Fruit fly (Drosophila melanogaster) whole organism, adult: ENCODE data around the gene Sms.

Experiments used
- CG11617 ChIP-seq: fragments of 200-800 bp; sonication (Bioruptor generic); optimal IDR thresholded peaks from 2 replicates; lab custom pipeline; 2017; ENCODE audit warnings: mild to moderate bottlenecking, missing biosample characterization, missing genetic modification reagents, missing genetic modification characterization
- CG12768 ChIP-seq: fragments of 200-800 bp; sonication (Bioruptor generic); optimal IDR thresholded peaks from 2 replicates; lab custom pipeline; 2017; ENCODE audit warnings: missing biosample characterization, missing genetic modification characterization, mild to moderate bottlenecking, moderate library complexity, missing genetic modification reagents
- CG14711 ChIP-seq: fragments of 200-800 bp; sonication (Bioruptor generic); optimal IDR thresholded peaks from 2 replicates; lab custom pipeline; 2018; ENCODE audit warnings: missing biosample characterization, mild to moderate bottlenecking, missing genetic modification characterization, moderate library complexity
- CG1620 ChIP-seq: fragments of 200-800 bp; sonication (Bioruptor generic); optimal IDR thresholded peaks from 2 replicates; lab custom pipeline; 2016; ENCODE audit warnings: missing biosample characterization, missing genetic modification characterization
- CG33017 ChIP-seq: fragments of 200-800 bp; sonication (Bioruptor generic); optimal IDR thresholded peaks from 2 replicates; lab custom pipeline; 2018; ENCODE audit warnings: missing biosample characterization, mild to moderate bottlenecking, missing genetic modification characterization, moderate library complexity
- CG5204 ChIP-seq: fragments of 200-800 bp; sonication (Bioruptor generic); optimal IDR thresholded peaks from 2 replicates; lab custom pipeline; 2016; ENCODE audit warnings: missing biosample characterization, missing genetic modification characterization
- CG7045 ChIP-seq: fragments of 200-800 bp; sonication (Bioruptor generic); optimal IDR thresholded peaks from 2 replicates; lab custom pipeline; 2017; ENCODE audit warnings: missing biosample characterization, mild to moderate bottlenecking, missing genetic modification characterization
- CG7101 ChIP-seq: fragments of 200-800 bp; sonication (Bioruptor generic); optimal IDR thresholded peaks from 2 replicates; lab custom pipeline; 2018; ENCODE audit warnings: missing biosample characterization, mild to moderate bottlenecking, missing genetic modification characterization, moderate library complexity
- Clk ChIP-seq: fragments of 200-800 bp; sonication (Bioruptor generic); optimal IDR thresholded peaks from 2 replicates; lab custom pipeline; 2017; ENCODE audit warnings: missing biosample characterization, missing genetic modification characterization
- Crg-1 ChIP-seq: fragments of 200-800 bp; sonication (Bioruptor generic); optimal IDR thresholded peaks from 2 replicates; lab custom pipeline; 2016; ENCODE audit warnings: missing biosample characterization, missing genetic modification characterization
- Hr96 ChIP-seq: fragments of 200-800 bp; sonication (Bioruptor generic); optimal IDR thresholded peaks from 2 replicates; lab custom pipeline; 2016; ENCODE audit warnings: missing biosample characterization, missing genetic modification characterization
- Mnt ChIP-seq: fragments of 200-800 bp; sonication (Bioruptor generic); optimal IDR thresholded peaks from 2 replicates; lab custom pipeline; 2016; ENCODE audit warnings: missing biosample characterization, mild to moderate bottlenecking, missing genetic modification characterization
- bab1 ChIP-seq: fragments of 200-800 bp; sonication (Bioruptor generic); optimal IDR thresholded peaks from 3 replicates; lab custom pipeline; 2019; ENCODE audit warnings: missing biosample characterization, mild to moderate bottlenecking, missing genetic modification characterization, moderate library complexity
- cic ChIP-seq: fragments of 200-800 bp; sonication (Bioruptor generic); optimal IDR thresholded peaks from 2 replicates; lab custom pipeline; 2017; ENCODE audit warnings: missing biosample characterization, mild to moderate bottlenecking, missing genetic modification characterization, moderate library complexity
- cnc ChIP-seq, 2 experiments: fragments of >200 bp; optimal IDR thresholded peaks; 2 replicates each; lab custom pipeline; 2017
- kay ChIP-seq: fragments of 200-800 bp; sonication (Bioruptor generic); peaks from one replicate; lab custom pipeline; 2016; ENCODE audit warnings: missing biosample characterization, missing genetic modification characterization, borderline replicate concordance
- ovo ChIP-seq: fragments of 200-800 bp; sonication (Bioruptor generic); optimal IDR thresholded peaks from 2 replicates; lab custom pipeline; 2016; ENCODE audit warnings: missing biosample characterization, missing genetic modification characterization
- pad ChIP-seq: fragments of 200-800 bp; sonication (Bioruptor generic); optimal IDR thresholded peaks from 3 replicates; lab custom pipeline; 2017; ENCODE audit warnings: missing biosample characterization, missing genetic modification characterization, mild to moderate bottlenecking, moderate library complexity, missing genetic modification reagents
- tj ChIP-seq: fragments of 200-800 bp; sonication (Bioruptor generic); optimal IDR thresholded peaks from 3 replicates; lab custom pipeline; 2017; ENCODE audit warnings: missing biosample characterization, mild to moderate bottlenecking, missing genetic modification characterization, moderate library complexity
- toe ChIP-seq: fragments of 200-800 bp; sonication (Bioruptor generic); optimal IDR thresholded peaks from 2 replicates; lab custom pipeline; 2016; ENCODE audit warnings: missing biosample characterization, missing genetic modification characterization

Gene Sms

dm6 chr3L:12267332-12267914 lies 9.6 kb downstream of the Sms start, which contains the start of gene CG32100:
Gene CG32100, plus strand, starts transcription at chr3L:12267528.
- TF ChIP-seq Crg-1 (no peak), cic (no peak), bab1 (GFP tag; lab: Kevin White, UChicago) (no peak), toe (GFP tag; lab: Kevin White, UChicago) (no peak), ovo (GFP tag; lab: Kevin White, UChicago) (no peak), Clk (no peak), CG14711 (tag; lab: Kevin White, UChicago) (no peak), kay (GFP tag; lab: Kevin White, UChicago) (no peak)

- TF ChIP-seq CG1620 (GFP tag; lab: Kevin White, UChicago) = peak; percentile 81
- peak; percentile 52 for TF ChIP-seq cic
- TF ChIP-seq ovo (GFP tag; lab: Kevin White, UChicago) = peak; percentile 60
- peak; percentile 90 for TF ChIP-seq CG12768
- peak; percentile 69 for TF ChIP-seq Clk
- peak; percentile 93 for TF ChIP-seq CG7101 (tag; lab: Kevin White, UChicago)
- peak; percentile 76 for TF ChIP-seq Mnt (GFP tag; lab: Kevin White, UChicago)
- TF ChIP-seq toe (GFP tag; lab: Kevin White, UChicago) = peak; percentile 88
- peak; percentile 79 for TF ChIP-seq pad
- peak; percentile 88 for TF ChIP-seq Crg-1
- TF ChIP-seq bab1 (GFP tag; lab: Kevin White, UChicago) = peak; percentile 91
- peak; percentile 94 for TF ChIP-seq kay (GFP tag; lab: Kevin White, UChicago)
- TF ChIP-seq Hr96 = peak; percentile 83
- no peak for TF ChIP-seq cnc (optimal IDR thresholded peaks at IDR 0.05; lab: Kevin White, UChicago)
- peak; percentile 88 for TF ChIP-seq CG11617 (GFP tag; lab: Kevin White, UChicago)
- TF ChIP-seq CG5204 = peak; percentile 92
- TF ChIP-seq tj (GFP tag; lab: Kevin White, UChicago) = peak; percentile 71
- peak; percentile 86 for TF ChIP-seq CG33017
- peak; percentile 93 for TF ChIP-seq CG7045 (GFP tag; lab: Kevin White, UChicago)
- TF ChIP-seq CG14711 (tag; lab: Kevin White, UChicago) = peak; percentile 87
These were observed 10.4 kb downstream of the Sms start, which contains the start of gene app for dm6 chr3L:12266343-12267287. Gene app, minus strand, starts transcription at chr3L:12266841.

- TF ChIP-seq Clk = no peak
- TF ChIP-seq cic = peak; percentile 6
- peak; percentile 26 for TF ChIP-seq CG33017
- no peak for TF ChIP-seq Mnt (GFP tag; lab: Kevin White, UChicago)
- TF ChIP-seq ovo (GFP tag; lab: Kevin White, UChicago) = peak; percentile 25
- no peak for TF ChIP-seq bab1 (GFP tag; lab: Kevin White, UChicago)
- TF ChIP-seq kay (GFP tag; lab: Kevin White, UChicago) = no peak
- TF ChIP-seq CG12768 = peak; percentile 5
- TF ChIP-seq tj (GFP tag; lab: Kevin White, UChicago) = peak; percentile 60
- TF ChIP-seq cnc (optimal IDR thresholded peaks at IDR 0.05; lab: Kevin White, UChicago) = peak; percentile 64 to 74
- peak; percentile 7 for TF ChIP-seq pad
These were observed 11.3 kb downstream of the Sms start for dm6 chr3L:12265526-12266342.

dm6 chr3L:12258698-12259097 lies 18.4 kb downstream of the Sms start:
- TF ChIP-seq Clk = no peak
- no peak for TF ChIP-seq kay (GFP tag; lab: Kevin White, UChicago)
- no peak for TF ChIP-seq CG7045 (GFP tag; lab: Kevin White, UChicago)
- no peak for TF ChIP-seq CG11617 (GFP tag; lab: Kevin White, UChicago)
- no peak for TF ChIP-seq CG1620 (GFP tag; lab: Kevin White, UChicago)
- TF ChIP-seq cic = peak; percentile 93
- TF ChIP-seq Hr96 = peak; percentile 12
- no peak for TF ChIP-seq CG5204
- no peak for TF ChIP-seq bab1 (GFP tag; lab: Kevin White, UChicago)
- peak; percentile 9 for TF ChIP-seq Mnt (GFP tag; lab: Kevin White, UChicago)
- peak; percentile 17 for TF ChIP-seq CG33017
- no peak for TF ChIP-seq tj (GFP tag; lab: Kevin White, UChicago)
- peak; percentile 6 for TF ChIP-seq ovo (GFP tag; lab: Kevin White, UChicago)
- no peak for TF ChIP-seq pad
- TF ChIP-seq Crg-1 = no peak
- peak; percentile 44 for TF ChIP-seq CG12768
- TF ChIP-seq CG14711 (tag; lab: Kevin White, UChicago) = no peak
- TF ChIP-seq toe (GFP tag; lab: Kevin White, UChicago) = no peak
- no peak for TF ChIP-seq CG7101 (tag; lab: Kevin White, UChicago)
- no peak for TF ChIP-seq cnc (optimal IDR thresholded peaks at IDR 0.05; lab: Kevin White, UChicago)

dm6 chr3L:12227219-12227618 lies 49.8 kb downstream of the Sms start:
- TF ChIP-seq bab1 (GFP tag; lab: Kevin White, UChicago) = no peak
- no peak for TF ChIP-seq ovo (GFP tag; lab: Kevin White, UChicago)
- no peak for TF ChIP-seq CG5204
- no peak for TF ChIP-seq Clk
- no peak for TF ChIP-seq cnc (optimal IDR thresholded peaks at IDR 0.05; lab: Kevin White, UChicago)
- no peak for TF ChIP-seq Hr96
